Fruit fly (Drosophila melanogaster) whole organism, embryonic: Measurements from ENCODE around the gene CG31637.

Experiments
- Adf1 ChIP-seq: fragments of 200-800 bp; sonication (Bioruptor generic); IDR thresholded peaks from 2 replicates; pipeline ENCODE4 v1.3.6; 2022; ENCODE audit warnings: missing biosample characterization, missing genetic modification characterization
- B-H1 ChIP-seq: fragments of 200-800 bp; sonication (Bioruptor generic); IDR thresholded peaks from 3 replicates; pipeline ENCODE4 v1.3.6; 2022; ENCODE audit warnings: missing biosample characterization, missing genetic modification characterization
- BtbVII ChIP-seq: fragments of 200-800 bp; sonication (Bioruptor generic); optimal IDR thresholded peaks from 3 replicates; lab custom pipeline; 2017; ENCODE audit warnings: missing biosample characterization, mild to moderate bottlenecking, missing genetic modification characterization
- CG10462 ChIP-seq: fragments of 200-800 bp; sonication (Bioruptor generic); optimal IDR thresholded peaks from 2 replicates; lab custom pipeline; 2016; ENCODE audit warnings: missing biosample characterization, missing genetic modification characterization
- CG11504 ChIP-seq: fragments of 200-800 bp; sonication (Bioruptor generic); optimal IDR thresholded peaks from 3 replicates; lab custom pipeline; 2019; ENCODE audit warnings: missing biosample characterization, mild to moderate bottlenecking, missing genetic modification characterization, moderate library complexity
- CG15601 ChIP-seq: fragments of 200-800 bp; sonication (Bioruptor generic); optimal IDR thresholded peaks from 3 replicates; lab custom pipeline; 2019; ENCODE audit warnings: missing biosample characterization, mild to moderate bottlenecking, missing genetic modification characterization, moderate library complexity
- CG16863 ChIP-seq: fragments of 200-800 bp; sonication (Bioruptor generic); optimal IDR thresholded peaks from 3 replicates; lab custom pipeline; 2016; ENCODE audit warnings: missing biosample characterization, missing genetic modification characterization
- CG2129 ChIP-seq: fragments of 200-800 bp; sonication (Bioruptor generic); IDR thresholded peaks from 2 replicates; pipeline ENCODE4 v1.3.6; 2022; ENCODE audit warnings: missing biosample characterization, missing genetic modification characterization; ENCODE audit not compliant: partially characterized antibody
- CG2199 ChIP-seq: fragments of 200-800 bp; sonication (Bioruptor generic); IDR thresholded peaks from 3 replicates; pipeline ENCODE4 v1.3.6; 2022; ENCODE audit warnings: missing biosample characterization, missing genetic modification characterization
- CG30403 ChIP-seq: fragments of 200-800 bp; sonication (Bioruptor generic); optimal IDR thresholded peaks from 3 replicates; lab custom pipeline; 2016; ENCODE audit warnings: missing biosample characterization, missing genetic modification characterization
- CG3407 ChIP-seq: fragments of 200-800 bp; sonication (Bioruptor generic); optimal IDR thresholded peaks from 2 replicates; lab custom pipeline; 2018; ENCODE audit warnings: missing biosample characterization, mild to moderate bottlenecking, missing genetic modification characterization
- CG4820 ChIP-seq: fragments of 200-800 bp; sonication (Bioruptor generic); optimal IDR thresholded peaks from 3 replicates; lab custom pipeline; 2016; ENCODE audit warnings: missing biosample characterization, missing genetic modification characterization
- CG5953 ChIP-seq: fragments of 200-800 bp; sonication (Bioruptor generic); IDR thresholded peaks from 2 replicates; pipeline ENCODE4 v1.3.6; 2022; ENCODE audit warnings: missing biosample characterization, missing genetic modification characterization
- CG7786 ChIP-seq: fragments of 200-800 bp; sonication (Bioruptor generic); optimal IDR thresholded peaks from 2 replicates; lab custom pipeline; 2016; ENCODE audit warnings: missing biosample characterization, missing genetic modification characterization
- CG7963 ChIP-seq: fragments of 200-800 bp; sonication (Bioruptor generic); IDR thresholded peaks from 3 replicates; pipeline ENCODE4 v1.3.6; 2022; ENCODE audit warnings: missing biosample characterization, missing genetic modification characterization; ENCODE audit not compliant: partially characterized antibody
- CG7987 ChIP-seq: fragments of 200-800 bp; sonication (Bioruptor generic); optimal IDR thresholded peaks from 2 replicates; lab custom pipeline; 2018; ENCODE audit warnings: missing biosample characterization, mild to moderate bottlenecking, missing genetic modification characterization, moderate library complexity
- CG8089 ChIP-seq: fragments of 200-800 bp; sonication (Bioruptor generic); optimal IDR thresholded peaks from 3 replicates; lab custom pipeline; 2016; ENCODE audit warnings: missing biosample characterization, missing genetic modification characterization
- CG9727 ChIP-seq: fragments of 200-800 bp; sonication (Bioruptor generic); optimal IDR thresholded peaks from 3 replicates; lab custom pipeline; 2017; ENCODE audit warnings: missing biosample characterization, mild to moderate bottlenecking, missing genetic modification characterization
- CTCF ChIP-seq: fragments of 200-800 bp; sonication (Bioruptor generic); optimal IDR thresholded peaks from 2 replicates; lab custom pipeline; 2017; ENCODE audit warnings: missing biosample characterization, mild to moderate bottlenecking, missing genetic modification characterization, moderate library complexity
- Dll ChIP-seq: fragments of 200-800 bp; sonication (Bioruptor generic); IDR thresholded peaks from 4 replicates; pipeline ENCODE4 v1.3.6; 2022; ENCODE audit warnings: missing biosample characterization, missing genetic modification characterization; ENCODE audit not compliant: partially characterized antibody
- Doc3 ChIP-seq: fragments of 200-800 bp; sonication (Bioruptor generic); IDR thresholded peaks from 3 replicates; pipeline ENCODE4 v1.3.6; 2022; ENCODE audit warnings: missing biosample characterization, missing genetic modification characterization; ENCODE audit not compliant: partially characterized antibody
- H2.0 ChIP-seq: fragments of 200-800 bp; sonication (Bioruptor generic); IDR thresholded peaks from 2 replicates; pipeline ENCODE4 v1.3.6; 2022; ENCODE audit warnings: missing biosample characterization, missing genetic modification characterization
- Hmr ChIP-seq: fragments of 200-800 bp; sonication (Bioruptor generic); optimal IDR thresholded peaks from 3 replicates; lab custom pipeline; 2017; ENCODE audit warnings: mild to moderate bottlenecking, missing biosample characterization, missing genetic modification reagents, missing genetic modification characterization
- Hr78 ChIP-seq, 2 experiments: fragments of 200-800 bp in 1 of 2; fragments of >200 bp in 1 of 2; sonication (Bioruptor generic) in 1 of 2; optimal IDR thresholded peaks; 2 replicates each; lab custom pipeline; 2017 to 2019; ENCODE audit warnings: missing biosample characterization in 2 of 2, missing genetic modification characterization in 2 of 2, mild to moderate bottlenecking in 1 of 2, moderate library complexity in 1 of 2
- Hsf ChIP-seq: fragments of 200-800 bp; sonication (Bioruptor generic); optimal IDR thresholded peaks from 3 replicates; lab custom pipeline; 2016; ENCODE audit warnings: missing biosample characterization, missing genetic modification characterization
- Jarid2 ChIP-seq: fragments of 200-800 bp; sonication (Bioruptor generic); optimal IDR thresholded peaks from 3 replicates; lab custom pipeline; 2017; ENCODE audit warnings: mild to moderate bottlenecking, missing biosample characterization, missing genetic modification reagents, missing genetic modification characterization
- Lim3 ChIP-seq: fragments of 200-800 bp; sonication (Bioruptor generic); IDR thresholded peaks from 2 replicates; pipeline ENCODE4 v1.3.6; 2022; ENCODE audit warnings: missing biosample characterization, missing genetic modification characterization
- Nf-YC ChIP-seq: fragments of 200-800 bp; optimal IDR thresholded peaks from 3 replicates; lab custom pipeline; 2019; ENCODE audit warnings: missing biosample characterization, mild to moderate bottlenecking, missing genetic modification characterization, moderate library complexity
- Optix ChIP-seq: fragments of 200-800 bp; sonication (Bioruptor generic); IDR thresholded peaks from 3 replicates; pipeline ENCODE4 v1.3.6; 2022; ENCODE audit warnings: missing biosample characterization, missing genetic modification characterization
- Rfx ChIP-seq: fragments of 200-800 bp; sonication (Bioruptor generic); IDR thresholded peaks from 2 replicates; pipeline ENCODE4 v1.3.6; 2022; ENCODE audit warnings: missing biosample characterization, missing genetic modification characterization
- Sin3A ChIP-seq: fragments of >200 bp; optimal IDR thresholded peaks from 2 replicates; lab custom pipeline; 2018
- Spps ChIP-seq: fragments of 200-800 bp; sonication (Bioruptor generic); optimal IDR thresholded peaks from 2 replicates; lab custom pipeline; 2018; ENCODE audit warnings: missing biosample characterization, mild to moderate bottlenecking, missing genetic modification characterization
- Trl ChIP-seq, 3 experiments: fragments of >200 bp in 2 of 3; fragments of 200-800 bp in 1 of 3; sonication (Bioruptor generic) in 1 of 3; optimal IDR thresholded peaks; 2 replicates in 1 of 3; 3 replicates in 2 of 3; lab custom pipeline; 2016 to 2017; ENCODE audit warnings: missing biosample characterization in 1 of 3, missing genetic modification characterization in 1 of 3
- bbx ChIP-seq: fragments of 200-800 bp; sonication (Bioruptor generic); IDR thresholded peaks from 2 replicates; pipeline ENCODE4 v1.3.6; 2022; ENCODE audit warnings: missing biosample characterization, missing genetic modification characterization; ENCODE audit not compliant: partially characterized antibody
- cas ChIP-seq: fragments of 200-800 bp; sonication (Bioruptor generic); IDR thresholded peaks from 2 replicates; pipeline ENCODE4 v1.3.6; 2022; ENCODE audit warnings: missing biosample characterization, missing genetic modification characterization
- cato ChIP-seq: fragments of 200-800 bp; sonication (Bioruptor generic); optimal IDR thresholded peaks from 2 replicates; lab custom pipeline; 2016; ENCODE audit warnings: missing biosample characterization, missing genetic modification characterization, borderline replicate concordance
- croc ChIP-seq: fragments of 200-800 bp; sonication (Bioruptor generic); conservative IDR thresholded peaks from 3 replicates; pipeline ENCODE4 v1.3.6; 2022; ENCODE audit warnings: missing biosample characterization, missing genetic modification characterization
- cwo ChIP-seq: fragments of 200-800 bp; sonication (Bioruptor generic); optimal IDR thresholded peaks from 3 replicates; lab custom pipeline; 2017; ENCODE audit warnings: missing biosample characterization, missing genetic modification characterization, mild to moderate bottlenecking, moderate library complexity, missing genetic modification reagents
- dmrt11E ChIP-seq: fragments of 200-800 bp; sonication (Bioruptor generic); optimal IDR thresholded peaks from 3 replicates; lab custom pipeline; 2018; ENCODE audit warnings: missing biosample characterization, mild to moderate bottlenecking, missing genetic modification characterization, moderate library complexity
- ems ChIP-seq: fragments of 200-800 bp; sonication (Bioruptor generic); optimal IDR thresholded peaks from 3 replicates; lab custom pipeline; 2016; ENCODE audit warnings: missing biosample characterization, missing genetic modification characterization
- fd96Cb ChIP-seq: fragments of 200-800 bp; sonication (Bioruptor generic); optimal IDR thresholded peaks from 2 replicates; lab custom pipeline; 2018; ENCODE audit warnings: missing biosample characterization, mild to moderate bottlenecking, missing genetic modification characterization, moderate library complexity
- gsb-n ChIP-seq: fragments of 200-800 bp; sonication (Bioruptor generic); optimal IDR thresholded peaks from 3 replicates; lab custom pipeline; 2018; ENCODE audit warnings: missing biosample characterization, mild to moderate bottlenecking, missing genetic modification characterization
- gt ChIP-seq: fragments of 200-800 bp; sonication (Bioruptor generic); IDR thresholded peaks from 2 replicates; pipeline ENCODE4 v1.3.6; 2022; ENCODE audit warnings: missing biosample characterization, missing genetic modification characterization
- nerfin-1 ChIP-seq: fragments of 200-800 bp; sonication (Bioruptor generic); optimal IDR thresholded peaks from 3 replicates; lab custom pipeline; 2019; ENCODE audit warnings: missing biosample characterization, mild to moderate bottlenecking, missing genetic modification characterization, moderate library complexity
- odd ChIP-seq: fragments of 200-800 bp; sonication (Bioruptor generic); optimal IDR thresholded peaks from 2 replicates; lab custom pipeline; 2017; ENCODE audit warnings: missing biosample characterization, mild to moderate bottlenecking, missing genetic modification characterization
- pan ChIP-seq, 4 experiments: fragments of >200 bp in 3 of 4; fragments of 200-800 bp in 1 of 4; sonication (Bioruptor generic) in 1 of 4; optimal IDR thresholded peaks in 3 of 4; IDR thresholded peaks in 1 of 4; 2 replicates each; pipeline versions ENCODE4 v1.3.6 to Lab custom; 2017 to 2022; ENCODE audit warnings: missing biosample characterization in 2 of 4, missing genetic modification characterization in 2 of 4, mixed read lengths in 1 of 4
- pzg ChIP-seq: fragments of 200-800 bp; sonication (Bioruptor generic); optimal IDR thresholded peaks from 3 replicates; lab custom pipeline; 2018; ENCODE audit warnings: missing biosample characterization, mild to moderate bottlenecking, missing genetic modification characterization, moderate library complexity
- rib ChIP-seq: fragments of 200-800 bp; sonication (Bioruptor generic); IDR thresholded peaks from 2 replicates; pipeline ENCODE4 v1.3.6; 2022; ENCODE audit warnings: missing biosample characterization, missing genetic modification characterization
- sug ChIP-seq: fragments of 200-800 bp; optimal IDR thresholded peaks from 2 replicates; lab custom pipeline; 2019; ENCODE audit warnings: missing biosample characterization, mild to moderate bottlenecking, missing genetic modification characterization, moderate library complexity
- wek ChIP-seq: fragments of 200-800 bp; sonication (Bioruptor generic); optimal IDR thresholded peaks from 3 replicates; lab custom pipeline; 2018; ENCODE audit warnings: missing biosample characterization, mild to moderate bottlenecking, missing genetic modification characterization, moderate library complexity

Gene CG31637

DNA sequence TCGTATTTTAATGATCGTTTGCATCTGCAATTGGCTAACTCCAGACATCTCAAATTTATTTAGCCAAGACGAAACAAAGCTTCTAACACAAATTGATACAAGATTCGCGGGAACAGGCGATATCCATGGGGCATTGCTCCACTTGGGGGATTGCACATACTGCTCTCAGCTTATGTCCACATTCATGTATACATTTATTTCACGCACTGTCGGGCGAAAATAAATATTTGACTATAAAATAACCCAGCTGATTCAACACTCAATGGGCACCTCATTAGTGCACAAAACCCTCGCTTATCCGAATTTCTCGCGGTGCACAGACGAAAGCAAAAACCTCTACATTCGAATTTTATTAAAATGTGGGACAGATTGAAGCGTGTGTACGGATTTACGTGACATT lies 37.0 kb upstream of the CG31637 start (continued):
- TF ChIP-seq H2.0 (GFP tag; lab: Robert Waterston, UW) (no peak), Hr78 (GFP tag; optimal IDR thresholded peaks at IDR 0.05; lab: Kevin White, UChicago) (no peak), cato (no peak), Jarid2 (GFP tag; lab: Kevin White, UChicago) (no peak), gsb-n (tag; lab: Kevin White, UChicago) (peak; percentile 32), CG30403 (GFP tag; lab: Kevin White, UChicago) (no peak), nerfin-1 (peak; percentile 25), CG2199 (GFP tag; lab: Robert Waterston, UW) (no peak), Spps (tag; lab: Kevin White, UChicago) (peak; percentile 27), CG2129 (GFP tag; lab: Robert Waterston, UW) (no peak), Doc3 (no peak), Hmr (GFP tag; lab: Kevin White, UChicago) (peak; percentile 3), CG7786 (no peak), Lim3 (no peak), cas (GFP tag; lab: Robert Waterston, UW) (no peak), pan (optimal IDR thresholded peaks at IDR 0.05; lab: Kevin White, UChicago) (no peak), pan (GFP tag; optimal IDR thresholded peaks at IDR 0.05 in 1 of 2, IDR thresholded peaks at IDR 0.05 in 1 of 2) (peak in 1 of 2 experiments; percentile 35), Adf1 (GFP tag; lab: Robert Waterston, UW) (no peak), BtbVII (GFP tag; lab: Kevin White, UChicago) (peak; percentile 59), Sin3A (lab: Kevin White, UChicago) (no peak), B-H1 (no peak; the same call in 2 of the 3 replicates), gt (no peak), sug (tag; lab: Kevin White, UChicago) (no peak), Hsf (GFP tag; lab: Kevin White, UChicago) (no peak), odd (peak; percentile 59), CG15601 (tag; lab: Kevin White, UChicago) (peak; percentile 12), bbx (no peak), Nf-YC (tag; lab: Kevin White, UChicago) (no peak), wek (GFP tag; lab: Kevin White, UChicago) (peak; percentile 76), CG4820 (no peak), CG11504 (tag; lab: Kevin White, UChicago) (peak; percentile 46), CG3407 (GFP tag; lab: Kevin White, UChicago) (peak; percentile 31), Dll (GFP tag; lab: Robert Waterston, UW) (no peak), rib (no peak), Rfx (GFP tag; lab: Robert Waterston, UW) (no peak), CG16863 (no peak), croc (GFP tag; lab: Robert Waterston, UW) (no peak), CG9727 (peak; percentile 25), cwo (GFP tag; lab: Kevin White, UChicago) (no peak), dmrt11E (tag; lab: Kevin White, UChicago) (peak; percentile 1), CG7987 (peak; percentile 65), CTCF (GFP tag; lab: Kevin White, UChicago) (peak; percentile 10), CG8089 (GFP tag; lab: Kevin White, UChicago) (no peak), Trl (optimal IDR thresholded peaks at IDR 0.05; lab: Kevin White, UChicago) (no peak), Trl (GFP tag; optimal IDR thresholded peaks at IDR 0.05; lab: Kevin White, UChicago) (no peak), CG10462 (GFP tag; lab: Kevin White, UChicago) (no peak), fd96Cb (tag; lab: Kevin White, UChicago) (no peak), CG7963 (no peak), Optix (GFP tag; lab: Robert Waterston, UW) (no peak), pzg (no peak), CG5953 (GFP tag; lab: Robert Waterston, UW) (peak; percentile 60; the same call in 1 of the 2 replicates), ems (GFP tag; lab: Kevin White, UChicago) (no peak)
